Worm (Caenorhabditis elegans) whole organism, early embryonic: ENCODE data around the gene C38C3.4.

Source experiments
- ama-1 ChIP-seq: fragments of 150-350 bp; optimal IDR thresholded peaks from 2 replicates; lab custom pipeline; 2014
- ceh-36 ChIP-seq: sonication (generic microtip); optimal IDR thresholded peaks from 2 replicates; lab custom pipeline; 2016; ENCODE audit warnings: missing genetic modification characterization, inconsistent platforms, missing compliant biosample characterization
- flt-1 ChIP-seq: fragments of 200-800 bp; sonication (Bioruptor generic); IDR thresholded peaks from 2 replicates; pipeline ENCODE4 v1.3.6; 2022; ENCODE audit warnings: missing genetic modification characterization, missing compliant biosample characterization
- sea-1 ChIP-seq: fragments of 200-800 bp; sonication (Bioruptor generic); conservative IDR thresholded peaks from 2 replicates; pipeline ENCODE4 v1.3.6; 2022; ENCODE audit warnings: missing genetic modification characterization, missing compliant biosample characterization

ce11 chrV:1521845-1522244 lies 40.0 kb downstream of the C38C3.4 start, which contains the start of gene str-240:
- TF ChIP-seq ceh-36 (tag; lab: Kevin White, UChicago) (no peak), ama-1 (lab: Kevin White, UChicago) (no peak), flt-1 (no peak), sea-1 (GFP tag; lab: Robert Waterston, UW) (no peak)
